Fruit fly (Drosophila melanogaster): Measurements from ENCODE around the gene CG12713.

The CG12713 gene

DNA sequence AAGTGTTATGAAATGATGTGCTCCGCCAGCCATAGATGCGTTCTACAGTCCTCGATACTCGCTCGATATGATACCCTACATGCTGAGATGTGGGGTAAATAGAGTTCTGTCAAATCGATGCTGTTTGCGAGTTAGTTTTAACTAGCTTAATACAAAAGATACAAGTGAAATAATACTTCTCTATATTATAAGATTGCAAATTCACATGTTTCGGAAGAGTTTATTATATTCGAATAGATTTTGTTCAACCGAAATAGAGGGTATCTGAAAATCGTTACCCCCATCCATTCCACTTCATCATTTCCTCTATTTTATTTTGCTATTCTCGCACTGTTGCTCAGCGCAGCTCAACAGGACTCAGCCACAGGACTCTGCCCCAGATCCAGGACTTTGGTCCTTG, 38.0 kb upstream of the CG12713 start (continued):
- TF ChIP-seq CG4360 (GFP tag; IDR thresholded peaks at IDR 0.05): no peak
- TF ChIP-seq sens-2 (GFP tag; IDR thresholded peaks at IDR 0.05): peak; percentile 15; the same call in 1 of the 2 replicates
- no peak for TF ChIP-seq CG15601 (tag; optimal IDR thresholded peaks at IDR 0.05)
- TF ChIP-seq dan (GFP tag; IDR thresholded peaks at IDR 0.05): no peak
- no peak for TF ChIP-seq CG2875 (GFP tag; optimal IDR thresholded peaks at IDR 0.05)
- no peak for TF ChIP-seq CG10147 (GFP tag; optimal IDR thresholded peaks at IDR 0.05)
- no peak for TF ChIP-seq Sox100B (GFP tag; optimal IDR thresholded peaks at IDR 0.05)
- peak; percentile 31 for TF ChIP-seq CoRest (tag; optimal IDR thresholded peaks at IDR 0.05)
- TF ChIP-seq tgo (GFP tag; IDR thresholded peaks at IDR 0.05): peak; percentile 24; the same call in 1 of the 3 replicates
- TF ChIP-seq vnd (GFP tag; IDR thresholded peaks at IDR 0.05; ENCODE audit: partially characterized antibody): no peak
- peak in 1 of 2 experiments; percentile 50 for TF ChIP-seq eve (GFP tag; optimal IDR thresholded peaks at IDR 0.05)
- TF ChIP-seq CG17361 (GFP tag; IDR thresholded peaks at IDR 0.05): 0 out of 3 replicates have a peak, but pooled peaks have one; percentile 39
- TF ChIP-seq Hey (tag; optimal IDR thresholded peaks at IDR 0.05): no peak
- no peak for TF ChIP-seq gsb (GFP tag; IDR thresholded peaks at IDR 0.05)
- no peak for TF ChIP-seq Dfd (GFP tag; optimal IDR thresholded peaks at IDR 0.05)
- TF ChIP-seq rib (GFP tag; IDR thresholded peaks at IDR 0.05): no peak
- no peak for TF ChIP-seq C15 (GFP tag; IDR thresholded peaks at IDR 0.05)
- TF ChIP-seq CG34376 (GFP tag; optimal IDR thresholded peaks at IDR 0.05): no peak
- no peak for TF ChIP-seq Dip2 (GFP tag; IDR thresholded peaks at IDR 0.05)
- no peak for TF ChIP-seq Rx (GFP tag; IDR thresholded peaks at IDR 0.05)
- TF ChIP-seq hb (GFP tag; IDR thresholded peaks at IDR 0.05; ENCODE audit: partially characterized antibody): no peak
- TF ChIP-seq gsb-n (tag; optimal IDR thresholded peaks at IDR 0.05): peak; percentile 36
- no peak for TF ChIP-seq HHEX (GFP tag; optimal IDR thresholded peaks at IDR 0.05)
- no peak for TF ChIP-seq ftz-f1 (GFP tag; optimal IDR thresholded peaks at IDR 0.05)
- TF ChIP-seq CG31365 (tag; optimal IDR thresholded peaks at IDR 0.05): no peak
- TF ChIP-seq CG15514 (GFP tag; optimal IDR thresholded peaks at IDR 0.05): no peak
- no peak for TF ChIP-seq Lhr (GFP tag; optimal IDR thresholded peaks at IDR 0.05)
- TF ChIP-seq HLH3B (GFP tag; IDR thresholded peaks at IDR 0.05): peak; percentile 73
- TF ChIP-seq CG7928 (GFP tag; optimal IDR thresholded peaks at IDR 0.05): no peak
- no peak for TF ChIP-seq Scr (GFP tag; IDR thresholded peaks at IDR 0.05; ENCODE audit: partially characterized antibody)
- TF ChIP-seq dmrt99B (tag; optimal IDR thresholded peaks at IDR 0.05): peak; percentile 16
- TF ChIP-seq CG16813 (GFP tag; IDR thresholded peaks at IDR 0.05; ENCODE audit: partially characterized antibody): no peak
- TF ChIP-seq CG7556 (GFP tag; optimal IDR thresholded peaks at IDR 0.05): peak; percentile 54
- no peak for TF ChIP-seq en (GFP tag; optimal IDR thresholded peaks at IDR 0.05)
- no peak for TF ChIP-seq CG4328 (GFP tag; optimal IDR thresholded peaks at IDR 0.05)
- no peak for TF ChIP-seq pita (GFP tag; optimal IDR thresholded peaks at IDR 0.05)
- TF ChIP-seq crc (GFP tag; optimal IDR thresholded peaks at IDR 0.05): no peak
- peak; percentile 54 for TF ChIP-seq CG11504 (tag; optimal IDR thresholded peaks at IDR 0.05)
- TF ChIP-seq CG11723 (GFP tag; optimal IDR thresholded peaks at IDR 0.05): no peak
- no peak for TF ChIP-seq CkIIα-i1 (GFP tag; IDR thresholded peaks at IDR 0.05)
- no peak for TF ChIP-seq CG3163 (GFP tag; optimal IDR thresholded peaks at IDR 0.05)
- peak; percentile 81 for TF ChIP-seq dmrt11E (tag; optimal IDR thresholded peaks at IDR 0.05)
- TF ChIP-seq CG30403 (GFP tag; optimal IDR thresholded peaks at IDR 0.05): peak; percentile 44
- no peak for TF ChIP-seq CG2678 (tag; optimal IDR thresholded peaks at IDR 0.05)
- TF ChIP-seq twi (tag; optimal IDR thresholded peaks at IDR 0.05): peak; percentile 18
- TF ChIP-seq CG18476 (GFP tag; optimal IDR thresholded peaks at IDR 0.05): no peak
- no peak for TF ChIP-seq Tbp (GFP tag; optimal IDR thresholded peaks at IDR 0.05)
- TF ChIP-seq nerfin-1 (tag; optimal IDR thresholded peaks at IDR 0.05): no peak
- TF ChIP-seq CG9817 (tag; optimal IDR thresholded peaks at IDR 0.05): no peak
- TF ChIP-seq gcm (GFP tag; optimal IDR thresholded peaks at IDR 0.05): no peak
- TF ChIP-seq so (GFP tag; IDR thresholded peaks at IDR 0.05): no peak; the same call in 2 of the 3 replicates

Data from whole organism, embryonic.